Worm (Caenorhabditis elegans): ENCODE data around the gene ekl-6.

- no peak for TF ChIP-seq him-1 (tag; optimal IDR thresholded peaks at IDR 0.05)
- no peak for TF ChIP-seq dao-5 (tag; optimal IDR thresholded peaks at IDR 0.05)
- no peak for TF ChIP-seq W03F9.2 (tag; optimal IDR thresholded peaks at IDR 0.05)
These were observed 30.3 kb upstream of the ekl-6 start, which contains the start of gene M04D8.8 for ce11 chrIII:10033881-10034280.

Data from whole organism, L4/young adult.